Fruit fly (Drosophila melanogaster) whole organism, adult: Measurements from ENCODE around the gene Srp54.

ENCODE experiments used
- CG11617 ChIP-seq: fragments of 200-800 bp; sonication (Bioruptor generic); optimal IDR thresholded peaks from 2 replicates; lab custom pipeline; 2017; ENCODE audit warnings: mild to moderate bottlenecking, missing biosample characterization, missing genetic modification reagents, missing genetic modification characterization
- CG12768 ChIP-seq: fragments of 200-800 bp; sonication (Bioruptor generic); optimal IDR thresholded peaks from 2 replicates; lab custom pipeline; 2017; ENCODE audit warnings: missing biosample characterization, missing genetic modification characterization, mild to moderate bottlenecking, moderate library complexity, missing genetic modification reagents
- CG14711 ChIP-seq: fragments of 200-800 bp; sonication (Bioruptor generic); optimal IDR thresholded peaks from 2 replicates; lab custom pipeline; 2018; ENCODE audit warnings: missing biosample characterization, mild to moderate bottlenecking, missing genetic modification characterization, moderate library complexity
- CG1620 ChIP-seq: fragments of 200-800 bp; sonication (Bioruptor generic); optimal IDR thresholded peaks from 2 replicates; lab custom pipeline; 2016; ENCODE audit warnings: missing biosample characterization, missing genetic modification characterization
- CG33017 ChIP-seq: fragments of 200-800 bp; sonication (Bioruptor generic); optimal IDR thresholded peaks from 2 replicates; lab custom pipeline; 2018; ENCODE audit warnings: missing biosample characterization, mild to moderate bottlenecking, missing genetic modification characterization, moderate library complexity
- CG5204 ChIP-seq: fragments of 200-800 bp; sonication (Bioruptor generic); optimal IDR thresholded peaks from 2 replicates; lab custom pipeline; 2016; ENCODE audit warnings: missing biosample characterization, missing genetic modification characterization
- CG7045 ChIP-seq: fragments of 200-800 bp; sonication (Bioruptor generic); optimal IDR thresholded peaks from 2 replicates; lab custom pipeline; 2017; ENCODE audit warnings: missing biosample characterization, mild to moderate bottlenecking, missing genetic modification characterization
- CG7101 ChIP-seq: fragments of 200-800 bp; sonication (Bioruptor generic); optimal IDR thresholded peaks from 2 replicates; lab custom pipeline; 2018; ENCODE audit warnings: missing biosample characterization, mild to moderate bottlenecking, missing genetic modification characterization, moderate library complexity
- Clk ChIP-seq: fragments of 200-800 bp; sonication (Bioruptor generic); optimal IDR thresholded peaks from 2 replicates; lab custom pipeline; 2017; ENCODE audit warnings: missing biosample characterization, missing genetic modification characterization
- Crg-1 ChIP-seq: fragments of 200-800 bp; sonication (Bioruptor generic); optimal IDR thresholded peaks from 2 replicates; lab custom pipeline; 2016; ENCODE audit warnings: missing biosample characterization, missing genetic modification characterization
- Hr96 ChIP-seq: fragments of 200-800 bp; sonication (Bioruptor generic); optimal IDR thresholded peaks from 2 replicates; lab custom pipeline; 2016; ENCODE audit warnings: missing biosample characterization, missing genetic modification characterization
- Mnt ChIP-seq: fragments of 200-800 bp; sonication (Bioruptor generic); optimal IDR thresholded peaks from 2 replicates; lab custom pipeline; 2016; ENCODE audit warnings: missing biosample characterization, mild to moderate bottlenecking, missing genetic modification characterization
- bab1 ChIP-seq: fragments of 200-800 bp; sonication (Bioruptor generic); optimal IDR thresholded peaks from 3 replicates; lab custom pipeline; 2019; ENCODE audit warnings: missing biosample characterization, mild to moderate bottlenecking, missing genetic modification characterization, moderate library complexity
- cic ChIP-seq: fragments of 200-800 bp; sonication (Bioruptor generic); optimal IDR thresholded peaks from 2 replicates; lab custom pipeline; 2017; ENCODE audit warnings: missing biosample characterization, mild to moderate bottlenecking, missing genetic modification characterization, moderate library complexity
- cnc ChIP-seq, 2 experiments: fragments of >200 bp; optimal IDR thresholded peaks; 2 replicates each; lab custom pipeline; 2017
- kay ChIP-seq: fragments of 200-800 bp; sonication (Bioruptor generic); peaks from one replicate; lab custom pipeline; 2016; ENCODE audit warnings: missing biosample characterization, missing genetic modification characterization, borderline replicate concordance
- ovo ChIP-seq: fragments of 200-800 bp; sonication (Bioruptor generic); optimal IDR thresholded peaks from 2 replicates; lab custom pipeline; 2016; ENCODE audit warnings: missing biosample characterization, missing genetic modification characterization
- pad ChIP-seq: fragments of 200-800 bp; sonication (Bioruptor generic); optimal IDR thresholded peaks from 3 replicates; lab custom pipeline; 2017; ENCODE audit warnings: missing biosample characterization, missing genetic modification characterization, mild to moderate bottlenecking, moderate library complexity, missing genetic modification reagents
- tj ChIP-seq: fragments of 200-800 bp; sonication (Bioruptor generic); optimal IDR thresholded peaks from 3 replicates; lab custom pipeline; 2017; ENCODE audit warnings: missing biosample characterization, mild to moderate bottlenecking, missing genetic modification characterization, moderate library complexity
- toe ChIP-seq: fragments of 200-800 bp; sonication (Bioruptor generic); optimal IDR thresholded peaks from 2 replicates; lab custom pipeline; 2016; ENCODE audit warnings: missing biosample characterization, missing genetic modification characterization

The Srp54 gene

dm6 chr2L:9930280-9930679, 17.6 kb downstream of the Srp54 start, which contains the start of gene CG42367:
CG42367 (plus strand) TSS chr2L:9930580.
- TF ChIP-seq CG7101 (tag; lab: Kevin White, UChicago): no peak
- no peak for TF ChIP-seq CG12768 (GFP tag; lab: Kevin White, UChicago)
- TF ChIP-seq kay (GFP tag; lab: Kevin White, UChicago): no peak
- no peak for TF ChIP-seq cic
- TF ChIP-seq Hr96 (GFP tag; lab: Kevin White, UChicago): no peak
- no peak for TF ChIP-seq Crg-1
- no peak for TF ChIP-seq CG1620 (GFP tag; lab: Kevin White, UChicago)
- no peak for TF ChIP-seq Clk
- TF ChIP-seq CG7045: no peak
- no peak for TF ChIP-seq ovo (GFP tag; lab: Kevin White, UChicago)
- no peak for TF ChIP-seq cnc (optimal IDR thresholded peaks at IDR 0.05; lab: Kevin White, UChicago)
- no peak for TF ChIP-seq pad (GFP tag; lab: Kevin White, UChicago)

- no peak for TF ChIP-seq Hr96 (GFP tag; lab: Kevin White, UChicago)
- TF ChIP-seq CG7101 (tag; lab: Kevin White, UChicago): no peak
- TF ChIP-seq CG14711 (tag; lab: Kevin White, UChicago): no peak
- TF ChIP-seq cic: no peak
- TF ChIP-seq Crg-1: no peak
- no peak for TF ChIP-seq CG7045
- no peak for TF ChIP-seq CG11617 (GFP tag; lab: Kevin White, UChicago)
- no peak for TF ChIP-seq cnc (optimal IDR thresholded peaks at IDR 0.05; lab: Kevin White, UChicago)
These were observed 20.4 kb downstream of the Srp54 start, which contains the start of gene Cpr30F for dm6 chr2L:9933063-9933462. Cpr30F (minus strand) TSS chr2L:9933163.

dm6 chr2L:9937908-9938307, 25.2 kb downstream of the Srp54 start, which contains the start of gene Arglu1:
Arglu1 (minus strand) TSS chr2L:9938134.
- peak; percentile 34 for TF ChIP-seq Mnt (GFP tag; lab: Kevin White, UChicago)
- peak; percentile 49 for TF ChIP-seq Hr96 (GFP tag; lab: Kevin White, UChicago)
- peak; percentile 45 for TF ChIP-seq pad (GFP tag; lab: Kevin White, UChicago)
- TF ChIP-seq tj (GFP tag; lab: Kevin White, UChicago): no peak
- TF ChIP-seq CG12768 (GFP tag; lab: Kevin White, UChicago): peak; percentile 34
- no peak for TF ChIP-seq CG33017
- TF ChIP-seq CG11617 (GFP tag; lab: Kevin White, UChicago): no peak
- TF ChIP-seq CG14711 (tag; lab: Kevin White, UChicago): peak; percentile 35
- TF ChIP-seq ovo (GFP tag; lab: Kevin White, UChicago): no peak
- TF ChIP-seq CG7045: no peak
- no peak for TF ChIP-seq cic
- peak; percentile 51 for TF ChIP-seq CG7101 (tag; lab: Kevin White, UChicago)
- TF ChIP-seq toe (GFP tag; lab: Kevin White, UChicago): peak; percentile 37
- no peak for TF ChIP-seq kay (GFP tag; lab: Kevin White, UChicago)
- peak; percentile 46 for TF ChIP-seq bab1 (GFP tag; lab: Kevin White, UChicago)
- peak; percentile 38 for TF ChIP-seq Clk
- no peak for TF ChIP-seq CG5204
- TF ChIP-seq cnc (optimal IDR thresholded peaks at IDR 0.05; lab: Kevin White, UChicago): no peak
- peak; percentile 30 for TF ChIP-seq CG1620 (GFP tag; lab: Kevin White, UChicago)
- TF ChIP-seq Crg-1: no peak

- no peak for TF ChIP-seq cnc (optimal IDR thresholded peaks at IDR 0.05; lab: Kevin White, UChicago)
- TF ChIP-seq Mnt (GFP tag; lab: Kevin White, UChicago): peak; percentile 84
- TF ChIP-seq toe (GFP tag; lab: Kevin White, UChicago): peak; percentile 59
- peak; percentile 84 for TF ChIP-seq Crg-1
- TF ChIP-seq pad (GFP tag; lab: Kevin White, UChicago): peak; percentile 77
- TF ChIP-seq kay (GFP tag; lab: Kevin White, UChicago): no peak
- TF ChIP-seq Hr96 (GFP tag; lab: Kevin White, UChicago): peak; percentile 66
- TF ChIP-seq cic: peak; percentile 39
- peak; percentile 47 for TF ChIP-seq bab1 (GFP tag; lab: Kevin White, UChicago)
- TF ChIP-seq CG11617 (GFP tag; lab: Kevin White, UChicago): peak; percentile 45
- peak; percentile 82 for TF ChIP-seq CG7101 (tag; lab: Kevin White, UChicago)
- peak; percentile 64 for TF ChIP-seq CG12768 (GFP tag; lab: Kevin White, UChicago)
- TF ChIP-seq CG33017: peak; percentile 32
- no peak for TF ChIP-seq Clk
- TF ChIP-seq CG14711 (tag; lab: Kevin White, UChicago): peak; percentile 67
- TF ChIP-seq tj (GFP tag; lab: Kevin White, UChicago): no peak
- peak; percentile 39 for TF ChIP-seq ovo (GFP tag; lab: Kevin White, UChicago)
- TF ChIP-seq CG1620 (GFP tag; lab: Kevin White, UChicago): peak; percentile 83
- no peak for TF ChIP-seq CG5204
- peak; percentile 13 for TF ChIP-seq CG7045
These were observed 26.0 kb downstream of the Srp54 start, which contains the start of the genes Datp and CG4619 for dm6 chr2L:9938631-9939256. Datp (minus strand) TSS chr2L:9938790. CG4619 (plus strand) TSS chr2L:9938863.

- TF ChIP-seq Mnt (GFP tag; lab: Kevin White, UChicago) (peak; percentile 25), Crg-1 (peak; percentile 16), CG7101 (tag; lab: Kevin White, UChicago) (peak; percentile 64), cic (peak; percentile 97), CG14711 (tag; lab: Kevin White, UChicago) (no peak), CG33017 (peak; percentile 61), CG1620 (GFP tag; lab: Kevin White, UChicago) (no peak), CG11617 (GFP tag; lab: Kevin White, UChicago) (peak; percentile 25), CG7045 (peak; percentile 6), CG5204 (no peak), CG12768 (GFP tag; lab: Kevin White, UChicago) (peak; percentile 53), tj (GFP tag; lab: Kevin White, UChicago) (no peak)
These were observed 30.8 kb downstream of the Srp54 start for dm6 chr2L:9943521-9943920.
